Fruit fly (Drosophila melanogaster): Measurements from ENCODE around the gene CG31639.

CG31639 gene

dm6 chr2L:6197773-6198172 lies 42.8 kb upstream of the CG31639 start (continued):
- TF ChIP-seq CG10669 (GFP tag; optimal IDR thresholded peaks at IDR 0.05), result peak; percentile 69
- peak; percentile 61 for TF ChIP-seq CG6276 (GFP tag; optimal IDR thresholded peaks at IDR 0.05)
- TF ChIP-seq CG3919 (GFP tag; optimal IDR thresholded peaks at IDR 0.05), result peak; percentile 80
- peak; percentile 56 for TF ChIP-seq CG16779 (tag; optimal IDR thresholded peaks at IDR 0.05)
- no peak for TF ChIP-seq CG6854 (GFP tag; optimal IDR thresholded peaks at IDR 0.05)
- TF ChIP-seq Blimp-1 (GFP tag; optimal IDR thresholded peaks at IDR 0.05), result no peak
- peak; percentile 5 for TF ChIP-seq CG34406 (GFP tag; optimal IDR thresholded peaks at IDR 0.05)
- peak; percentile 77 for TF ChIP-seq CG8119 (GFP tag; IDR thresholded peaks at IDR 0.05)
- peak; percentile 81 for TF ChIP-seq eg (GFP tag; IDR thresholded peaks at IDR 0.05)
- TF ChIP-seq CG32006 (GFP tag; optimal IDR thresholded peaks at IDR 0.05), result peak; percentile 77
- peak; percentile 13 for TF ChIP-seq Sox102F (GFP tag; optimal IDR thresholded peaks at IDR 0.05)
- TF ChIP-seq Lpt (GFP tag; optimal IDR thresholded peaks at IDR 0.05), result peak; percentile 66
- peak; percentile 12 for TF ChIP-seq esn (GFP tag; optimal IDR thresholded peaks at IDR 0.05)
- TF ChIP-seq CG9139 (GFP tag; optimal IDR thresholded peaks at IDR 0.05), result peak; percentile 47
- TF ChIP-seq Gug (GFP tag; IDR thresholded peaks at IDR 0.05), result peak; percentile 61
- peak; percentile 13 for TF ChIP-seq Hr39 (GFP tag; optimal IDR thresholded peaks at IDR 0.05)

- TF ChIP-seq CG11762 (GFP tag; optimal IDR thresholded peaks at IDR 0.05; ENCODE audit: insufficient read depth) (no peak), Sox102F (GFP tag; optimal IDR thresholded peaks at IDR 0.05) (peak; percentile 1), CG1621 (tag; optimal IDR thresholded peaks at IDR 0.05) (peak; percentile 43), ss (GFP tag; optimal IDR thresholded peaks at IDR 0.05) (peak in 1 of 2 experiments; percentile 58), Eip78C (GFP tag) (peak; percentile 57), Gug (GFP tag; IDR thresholded peaks at IDR 0.05) (no peak), CG7368 (GFP tag; optimal IDR thresholded peaks at IDR 0.05) (no peak), Eip93F (GFP tag; optimal IDR thresholded peaks at IDR 0.05) (no peak)
Observed at dm6 chr2L:6194054-6194453, 39.1 kb upstream of the CG31639 start.

dm6 chr2L:6193004-6193566 lies 38.1 kb upstream of the CG31639 start:
- TF ChIP-seq CG15336 (GFP tag; IDR thresholded peaks at IDR 0.05), result no peak
- no peak for TF ChIP-seq CG34406 (GFP tag; optimal IDR thresholded peaks at IDR 0.05)
- peak; percentile 75 for TF ChIP-seq CG6276 (GFP tag; optimal IDR thresholded peaks at IDR 0.05)
- no peak for TF ChIP-seq CG3919 (GFP tag; optimal IDR thresholded peaks at IDR 0.05)
- no peak for TF ChIP-seq CG32006 (GFP tag; optimal IDR thresholded peaks at IDR 0.05)
- TF ChIP-seq CG6854 (GFP tag; optimal IDR thresholded peaks at IDR 0.05), result no peak
- no peak for TF ChIP-seq CG11902 (GFP tag; optimal IDR thresholded peaks at IDR 0.05)

- TF ChIP-seq CG8119 (GFP tag; IDR thresholded peaks at IDR 0.05), result no peak
- TF ChIP-seq CG6276 (GFP tag; optimal IDR thresholded peaks at IDR 0.05), result no peak
- no peak for TF ChIP-seq Lpt (GFP tag; optimal IDR thresholded peaks at IDR 0.05)
- peak; percentile 14 for TF ChIP-seq svp (GFP tag)
- TF ChIP-seq CG6792 (GFP tag; optimal IDR thresholded peaks at IDR 0.05), result no peak
- no peak for TF ChIP-seq CG1621 (tag; optimal IDR thresholded peaks at IDR 0.05)
Observed at dm6 chr2L:6186356-6186755, 31.4 kb upstream of the CG31639 start.

- no peak for TF ChIP-seq Sox102F (GFP tag; optimal IDR thresholded peaks at IDR 0.05)
- no peak for TF ChIP-seq Blimp-1 (GFP tag; optimal IDR thresholded peaks at IDR 0.05)
- no peak for TF ChIP-seq Met (GFP tag; optimal IDR thresholded peaks at IDR 0.05)
- TF ChIP-seq eg (GFP tag; IDR thresholded peaks at IDR 0.05), result no peak
- TF ChIP-seq Eip78C (GFP tag), result no peak
- no peak for TF ChIP-seq CG4318 (GFP tag; optimal IDR thresholded peaks at IDR 0.05)
- no peak for TF ChIP-seq CG31627 (GFP tag; optimal IDR thresholded peaks at IDR 0.05)
- no peak for TF ChIP-seq net (GFP tag; optimal IDR thresholded peaks at IDR 0.05)
- TF ChIP-seq Smox (GFP tag; optimal IDR thresholded peaks at IDR 0.05), result no peak
- no peak for TF ChIP-seq achi (GFP tag; optimal IDR thresholded peaks at IDR 0.05)
- TF ChIP-seq CG6792 (GFP tag; optimal IDR thresholded peaks at IDR 0.05), result no peak
- no peak for TF ChIP-seq CG34406 (GFP tag; optimal IDR thresholded peaks at IDR 0.05)
- TF ChIP-seq Ets96B (tag; optimal IDR thresholded peaks at IDR 0.05), result no peak
- TF ChIP-seq CG6854 (GFP tag; optimal IDR thresholded peaks at IDR 0.05), result no peak
- TF ChIP-seq CG32006 (GFP tag; optimal IDR thresholded peaks at IDR 0.05), result no peak
- no peak for TF ChIP-seq CG9139 (GFP tag; optimal IDR thresholded peaks at IDR 0.05)
- TF ChIP-seq Eip75B (GFP tag; optimal IDR thresholded peaks at IDR 0.05), result no peak
- TF ChIP-seq Hr39 (GFP tag; optimal IDR thresholded peaks at IDR 0.05), result no peak
- no peak for TF ChIP-seq CG11902 (GFP tag; optimal IDR thresholded peaks at IDR 0.05)
- no peak for TF ChIP-seq CG16779 (tag; optimal IDR thresholded peaks at IDR 0.05)
Observed at dm6 chr2L:6179990-6180389, 25.0 kb upstream of the CG31639 start.
